Worm (Caenorhabditis elegans): ENCODE data around the gene C54C6.7.

Gene C54C6.7

ce11 chrIII:3534185-3534584 lies 12.0 kb downstream of the C54C6.7 start:
- TF ChIP-seq snpc-4 (tag; optimal IDR thresholded peaks at IDR 0.05): no peak
- TF ChIP-seq ama-1 (optimal IDR thresholded peaks at IDR 0.05): no peak
- TF ChIP-seq pqm-1 (tag; optimal IDR thresholded peaks at IDR 0.05): no peak
- TF ChIP-seq lin-39 (tag; optimal IDR thresholded peaks at IDR 0.05): no peak
- TF ChIP-seq mab-9 (GFP tag; IDR thresholded peaks at IDR 0.05): no peak
- TF ChIP-seq unc-130 (tag; optimal IDR thresholded peaks at IDR 0.05): no peak
- TF ChIP-seq nhr-85 (tag): no peak
- no peak for TF ChIP-seq nhr-71 (tag; optimal IDR thresholded peaks at IDR 0.05)
- TF ChIP-seq nhr-90 (tag; optimal IDR thresholded peaks at IDR 0.05; ENCODE audit: poor library complexity): no peak
- TF ChIP-seq grh-1 (GFP tag; IDR thresholded peaks at IDR 0.05): no peak
- no peak for TF ChIP-seq irx-1 (tag; optimal IDR thresholded peaks at IDR 0.05)
- no peak for TF ChIP-seq ceh-63 (GFP tag; optimal IDR thresholded peaks at IDR 0.05)
- no peak for TF ChIP-seq C34B4.2 (tag; optimal IDR thresholded peaks at IDR 0.05)
- no peak for TF ChIP-seq fkh-10 (GFP tag; optimal IDR thresholded peaks at IDR 0.05)
- TF ChIP-seq nhr-28 (tag; optimal IDR thresholded peaks at IDR 0.05): no peak

- TF ChIP-seq unc-130 (tag; optimal IDR thresholded peaks at IDR 0.05) (no peak), ztf-11 (tag; optimal IDR thresholded peaks at IDR 0.05) (peak in 1 of 2 experiments; percentile 29), rnt-1 (tag; optimal IDR thresholded peaks at IDR 0.05) (no peak), unc-86 (tag; optimal IDR thresholded peaks at IDR 0.05) (peak; percentile 76), skn-1 (tag; optimal IDR thresholded peaks at IDR 0.05) (no peak), grh-1 (GFP tag; IDR thresholded peaks at IDR 0.05) (no peak), C34B4.2 (tag; optimal IDR thresholded peaks at IDR 0.05) (no peak), isw-1 (GFP tag; IDR thresholded peaks at IDR 0.05) (peak; percentile 39; the same call in 1 of the 2 replicates), nhr-19 (GFP tag; conservative IDR thresholded peaks at IDR 0.05) (no peak; the same call in 1 of the 2 replicates), sup-37 (GFP tag; optimal IDR thresholded peaks at IDR 0.05) (no peak), aly-2 (tag; optimal IDR thresholded peaks at IDR 0.05) (no peak), hlh-17 (GFP tag; optimal IDR thresholded peaks at IDR 0.05; ENCODE audit: borderline replicate concordance) (no peak), nhr-237 (tag; optimal IDR thresholded peaks at IDR 0.05) (no peak), efl-3 (GFP tag; optimal IDR thresholded peaks at IDR 0.05) (no peak), hpl-2 (GFP tag; optimal IDR thresholded peaks at IDR 0.05) (no peak), pax-3 (tag; optimal IDR thresholded peaks at IDR 0.05) (no peak), nhr-47 (tag; optimal IDR thresholded peaks at IDR 0.05) (peak; percentile 73), nhr-12 (tag; optimal IDR thresholded peaks at IDR 0.05) (no peak), nhr-28 (tag; optimal IDR thresholded peaks at IDR 0.05) (no peak), unc-62 (GFP tag; optimal IDR thresholded peaks at IDR 0.05) (no peak), ceh-90 (tag; optimal IDR thresholded peaks at IDR 0.05) (no peak), C16A3.4 (tag; optimal IDR thresholded peaks at IDR 0.05) (no peak), lin-39 (tag; optimal IDR thresholded peaks at IDR 0.05) (no peak), nhr-71 (tag; optimal IDR thresholded peaks at IDR 0.05) (peak; percentile 69), nhr-11 (tag; optimal IDR thresholded peaks at IDR 0.05) (no peak), dpl-1 (GFP tag; optimal IDR thresholded peaks at IDR 0.05) (peak; percentile 5 to 52 (median 21)), nhr-85 (tag) (peak; percentile 75), fkh-10 (GFP tag; optimal IDR thresholded peaks at IDR 0.05) (peak; percentile 1), irx-1 (tag; optimal IDR thresholded peaks at IDR 0.05) (no peak), tbx-2 (tag; optimal IDR thresholded peaks at IDR 0.05) (peak; percentile 72), C04F5.9 (tag; optimal IDR thresholded peaks at IDR 0.05) (no peak), Y116A8C.19 (tag; optimal IDR thresholded peaks at IDR 0.05; ENCODE audit: borderline replicate concordance) (no peak), zag-1 (tag; optimal IDR thresholded peaks at IDR 0.05) (peak; percentile 15), lin-35 (GFP tag; optimal IDR thresholded peaks at IDR 0.05) (peak; percentile 62 to 68), ceh-8 (GFP tag; optimal IDR thresholded peaks at IDR 0.05) (peak; percentile 25), pag-3 (tag; optimal IDR thresholded peaks at IDR 0.05; ENCODE audit: borderline replicate concordance, insufficient read depth) (no peak), egl-27 (tag; optimal IDR thresholded peaks at IDR 0.05) (peak; percentile 8 to 34), xbp-1 (tag; optimal IDR thresholded peaks at IDR 0.05) (peak; percentile 58), mab-9 (GFP tag; IDR thresholded peaks at IDR 0.05) (no peak), nhr-84 (tag; optimal IDR thresholded peaks at IDR 0.05) (no peak), zip-4 (GFP tag; optimal IDR thresholded peaks at IDR 0.05) (no peak), ceh-88 (GFP tag; IDR thresholded peaks at IDR 0.05) (no peak; the same call in 1 of the 2 replicates), vab-15 (tag; optimal IDR thresholded peaks at IDR 0.05) (no peak), alr-1 (tag; optimal IDR thresholded peaks at IDR 0.05; ENCODE audit: borderline replicate concordance) (no peak), ama-1 (optimal IDR thresholded peaks at IDR 0.05) (peak; percentile 18)
Measured at ce11 chrIII:3532035-3532434, 14.2 kb downstream of the C54C6.7 start.
